Fruit fly (Drosophila melanogaster) whole organism, embryonic: ENCODE results near the gene sicily.

Source experiments
- ATbp ChIP-seq: fragments of 200-800 bp; sonication (Bioruptor generic); optimal IDR thresholded peaks from 2 replicates; lab custom pipeline; 2017; ENCODE audit warnings: missing biosample characterization, mild to moderate bottlenecking, missing genetic modification characterization, missing genetic modification reagents
- CG11695 ChIP-seq: fragments of 200-800 bp; sonication (Bioruptor generic); IDR thresholded peaks from 3 replicates; pipeline ENCODE4 v1.3.6; 2022; ENCODE audit warnings: missing biosample characterization, missing genetic modification characterization
- CG13424 ChIP-seq: fragments of 200-800 bp; sonication (Bioruptor generic); optimal IDR thresholded peaks from 2 replicates; lab custom pipeline; 2019; ENCODE audit warnings: missing biosample characterization, mild to moderate bottlenecking, missing genetic modification characterization, moderate library complexity
- CG13894 ChIP-seq: fragments of 200-800 bp; sonication (Bioruptor generic); optimal IDR thresholded peaks from 3 replicates; lab custom pipeline; 2018; ENCODE audit warnings: missing biosample characterization, mild to moderate bottlenecking, missing genetic modification characterization, moderate library complexity
- CG14965 ChIP-seq: fragments of 200-800 bp; sonication (Bioruptor generic); optimal IDR thresholded peaks from 2 replicates; lab custom pipeline; 2016; ENCODE audit warnings: missing biosample characterization, missing genetic modification characterization, borderline replicate concordance
- CG17361 ChIP-seq: fragments of 200-800 bp; sonication (Bioruptor generic); IDR thresholded peaks from 3 replicates; pipeline ENCODE4 v1.3.6; 2022; ENCODE audit warnings: missing biosample characterization, missing genetic modification characterization
- CG1832 ChIP-seq: fragments of 200-800 bp; sonication (Bioruptor generic); optimal IDR thresholded peaks from 2 replicates; lab custom pipeline; 2017; ENCODE audit warnings: missing biosample characterization, mild to moderate bottlenecking, missing genetic modification characterization, inconsistent platforms
- CG31224 ChIP-seq: fragments of 200-800 bp; sonication (Bioruptor generic); IDR thresholded peaks from 2 replicates; pipeline ENCODE4 v1.3.6; 2022; ENCODE audit warnings: missing biosample characterization, missing genetic modification characterization
- CG34376 ChIP-seq: fragments of 200-800 bp; sonication (Bioruptor generic); optimal IDR thresholded peaks from 2 replicates; lab custom pipeline; 2018; ENCODE audit warnings: missing biosample characterization, mild to moderate bottlenecking, missing genetic modification characterization
- CG5180 ChIP-seq: fragments of 200-800 bp; sonication (Bioruptor generic); optimal IDR thresholded peaks from 3 replicates; lab custom pipeline; 2017; ENCODE audit warnings: missing biosample characterization, missing genetic modification characterization, mild to moderate bottlenecking, moderate library complexity, missing genetic modification reagents
- CG6654 ChIP-seq: fragments of 200-800 bp; sonication (Bioruptor generic); optimal IDR thresholded peaks from 2 replicates; lab custom pipeline; 2017; ENCODE audit warnings: missing biosample characterization, mild to moderate bottlenecking, missing genetic modification characterization
- CG6765 ChIP-seq: fragments of 200-800 bp; sonication (Bioruptor generic); optimal IDR thresholded peaks from 3 replicates; lab custom pipeline; 2017; ENCODE audit warnings: missing biosample characterization, mild to moderate bottlenecking, missing genetic modification characterization
- CG7963 ChIP-seq: fragments of 200-800 bp; sonication (Bioruptor generic); IDR thresholded peaks from 3 replicates; pipeline ENCODE4 v1.3.6; 2022; ENCODE audit warnings: missing biosample characterization, missing genetic modification characterization; ENCODE audit not compliant: partially characterized antibody
- CHES-1-like ChIP-seq: fragments of 200-800 bp; sonication (Bioruptor generic); optimal IDR thresholded peaks from 2 replicates; lab custom pipeline; 2016; ENCODE audit warnings: missing biosample characterization, missing genetic modification characterization
- H2.0 ChIP-seq: fragments of 200-800 bp; sonication (Bioruptor generic); IDR thresholded peaks from 2 replicates; pipeline ENCODE4 v1.3.6; 2022; ENCODE audit warnings: missing biosample characterization, missing genetic modification characterization
- HHEX ChIP-seq: fragments of 200-800 bp; sonication (Bioruptor generic); optimal IDR thresholded peaks from 3 replicates; lab custom pipeline; 2017; ENCODE audit warnings: missing biosample characterization, mild to moderate bottlenecking, missing genetic modification characterization, missing genetic modification reagents
- HLH54F ChIP-seq: fragments of 200-800 bp; sonication (Bioruptor generic); optimal IDR thresholded peaks from 3 replicates; lab custom pipeline; 2016; ENCODE audit warnings: missing biosample characterization, missing genetic modification characterization
- Hey ChIP-seq: fragments of 200-800 bp; sonication (Bioruptor generic); optimal IDR thresholded peaks from 3 replicates; lab custom pipeline; 2018; ENCODE audit warnings: missing biosample characterization, mild to moderate bottlenecking, missing genetic modification characterization
- Lpt ChIP-seq: fragments of >200 bp; optimal IDR thresholded peaks from 2 replicates; lab custom pipeline; 2018; ENCODE audit warnings: missing biosample characterization, missing genetic modification characterization
- Mes4 ChIP-seq: fragments of 200-800 bp; sonication (Bioruptor generic); optimal IDR thresholded peaks from 2 replicates; lab custom pipeline; 2016; ENCODE audit warnings: missing biosample characterization, missing genetic modification characterization
- NK7.1 ChIP-seq: fragments of 200-800 bp; sonication (Bioruptor generic); optimal IDR thresholded peaks from 3 replicates; lab custom pipeline; 2016; ENCODE audit warnings: missing biosample characterization, missing genetic modification characterization
- Oaz ChIP-seq: fragments of 200-800 bp; sonication (Bioruptor generic); IDR thresholded peaks from 2 replicates; pipeline ENCODE4 v1.3.6; 2022; ENCODE audit warnings: missing biosample characterization, missing genetic modification characterization
- Pdp1 ChIP-seq, 2 experiments: fragments of 200-800 bp; sonication (Bioruptor generic); optimal IDR thresholded peaks; 3 replicates each; lab custom pipeline; 2016; ENCODE audit warnings: missing biosample characterization in 2 of 2, missing genetic modification characterization in 2 of 2, mild to moderate bottlenecking in 1 of 2, moderate library complexity in 1 of 2
- Ravus ChIP-seq: fragments of 200-800 bp; sonication (Bioruptor generic); IDR thresholded peaks from 2 replicates; pipeline ENCODE4 v1.3.6; 2022; ENCODE audit warnings: missing biosample characterization, missing genetic modification characterization
- bbx ChIP-seq: fragments of 200-800 bp; sonication (Bioruptor generic); IDR thresholded peaks from 2 replicates; pipeline ENCODE4 v1.3.6; 2022; ENCODE audit warnings: missing biosample characterization, missing genetic modification characterization; ENCODE audit not compliant: partially characterized antibody
- chm ChIP-seq: fragments of 200-800 bp; sonication (Bioruptor generic); IDR thresholded peaks from 2 replicates; pipeline ENCODE4 v1.3.6; 2022; ENCODE audit warnings: missing biosample characterization, missing genetic modification characterization
- danr ChIP-seq: fragments of 200-800 bp; sonication (Bioruptor generic); IDR thresholded peaks from 2 replicates; pipeline ENCODE4 v1.3.6; 2022; ENCODE audit warnings: missing biosample characterization, missing genetic modification characterization
- dimm ChIP-seq: fragments of 200-800 bp; sonication (Bioruptor generic); IDR thresholded peaks from 2 replicates; pipeline ENCODE4 v1.3.6; 2022; ENCODE audit warnings: missing biosample characterization, missing genetic modification characterization
- dm ChIP-seq: fragments of 200-800 bp; sonication (Bioruptor generic); optimal IDR thresholded peaks from 3 replicates; lab custom pipeline; 2016; ENCODE audit warnings: missing biosample characterization, missing genetic modification characterization
- dysf ChIP-seq: fragments of 200-800 bp; sonication (Bioruptor generic); IDR thresholded peaks from 3 replicates; pipeline ENCODE4 v1.3.6; 2022; ENCODE audit warnings: missing biosample characterization, missing genetic modification characterization
- ems ChIP-seq: fragments of 200-800 bp; sonication (Bioruptor generic); optimal IDR thresholded peaks from 3 replicates; lab custom pipeline; 2016; ENCODE audit warnings: missing biosample characterization, missing genetic modification characterization
- exex ChIP-seq: fragments of 200-800 bp; sonication (Bioruptor generic); optimal IDR thresholded peaks from 4 replicates; lab custom pipeline; 2018; ENCODE audit warnings: missing biosample characterization, mild to moderate bottlenecking, missing genetic modification characterization, moderate library complexity
- fd64A ChIP-seq: fragments of 200-800 bp; sonication (Bioruptor generic); optimal IDR thresholded peaks from 3 replicates; lab custom pipeline; 2018; ENCODE audit warnings: missing biosample characterization, mild to moderate bottlenecking, missing genetic modification characterization
- gcm ChIP-seq: fragments of 200-800 bp; sonication (Bioruptor generic); optimal IDR thresholded peaks from 2 replicates; lab custom pipeline; 2019; ENCODE audit warnings: missing biosample characterization, mild to moderate bottlenecking, missing genetic modification characterization, moderate library complexity
- gcm2 ChIP-seq: fragments of 200-800 bp; sonication (Bioruptor generic); optimal IDR thresholded peaks from 2 replicates; lab custom pipeline; 2016; ENCODE audit warnings: missing biosample characterization, missing genetic modification characterization
- gro ChIP-seq: fragments of 200-800 bp; sonication (Bioruptor generic); optimal IDR thresholded peaks from 2 replicates; lab custom pipeline; 2016; ENCODE audit warnings: missing biosample characterization, missing genetic modification characterization
- gsb-n ChIP-seq: fragments of 200-800 bp; sonication (Bioruptor generic); optimal IDR thresholded peaks from 3 replicates; lab custom pipeline; 2018; ENCODE audit warnings: missing biosample characterization, mild to moderate bottlenecking, missing genetic modification characterization
- ind ChIP-seq: fragments of 200-800 bp; sonication (Bioruptor generic); optimal IDR thresholded peaks from 3 replicates; lab custom pipeline; 2016; ENCODE audit warnings: missing biosample characterization, missing genetic modification characterization
- jumu ChIP-seq: fragments of 200-800 bp; sonication (Bioruptor generic); optimal IDR thresholded peaks from 3 replicates; lab custom pipeline; 2016; ENCODE audit warnings: missing biosample characterization, missing genetic modification characterization
- kay ChIP-seq: fragments of 200-800 bp; sonication (Bioruptor generic); optimal IDR thresholded peaks from 2 replicates; lab custom pipeline; 2016; ENCODE audit warnings: missing biosample characterization, missing genetic modification characterization
- klu ChIP-seq: fragments of 200-800 bp; sonication (Bioruptor generic); IDR thresholded peaks from 2 replicates; pipeline ENCODE4 v1.3.6; 2022; ENCODE audit warnings: missing biosample characterization, missing genetic modification characterization
- kni ChIP-seq: fragments of 200-800 bp; sonication (Bioruptor generic); optimal IDR thresholded peaks from 3 replicates; lab custom pipeline; 2017; ENCODE audit warnings: mild to moderate bottlenecking, missing biosample characterization, missing genetic modification reagents, missing genetic modification characterization
- nau ChIP-seq: fragments of 200-800 bp; sonication (Bioruptor generic); optimal IDR thresholded peaks from 3 replicates; lab custom pipeline; 2017; ENCODE audit warnings: missing biosample characterization, mild to moderate bottlenecking, missing genetic modification characterization, missing genetic modification reagents
- pan ChIP-seq, 4 experiments: fragments of >200 bp in 3 of 4; fragments of 200-800 bp in 1 of 4; sonication (Bioruptor generic) in 1 of 4; optimal IDR thresholded peaks in 3 of 4; IDR thresholded peaks in 1 of 4; 2 replicates each; pipeline versions ENCODE4 v1.3.6 to Lab custom; 2017 to 2022; ENCODE audit warnings: missing biosample characterization in 2 of 4, missing genetic modification characterization in 2 of 4, mixed read lengths in 1 of 4
- pita ChIP-seq: fragments of 200-800 bp; sonication (Bioruptor generic); optimal IDR thresholded peaks from 2 replicates; lab custom pipeline; 2017; ENCODE audit warnings: missing biosample characterization, mild to moderate bottlenecking, missing genetic modification characterization
- pum ChIP-seq: fragments of 200-800 bp; sonication (Bioruptor generic); optimal IDR thresholded peaks from 2 replicates; lab custom pipeline; 2016; ENCODE audit warnings: missing biosample characterization, missing genetic modification characterization
- ro ChIP-seq: fragments of 200-800 bp; sonication (Bioruptor generic); IDR thresholded peaks from 2 replicates; pipeline ENCODE4 v1.3.6; 2022; ENCODE audit warnings: missing biosample characterization, missing genetic modification characterization
- sima ChIP-seq: fragments of 200-800 bp; sonication (Bioruptor generic); optimal IDR thresholded peaks from 2 replicates; lab custom pipeline; 2016; ENCODE audit warnings: missing biosample characterization, missing genetic modification characterization
- sna ChIP-seq: fragments of 200-800 bp; sonication (Bioruptor generic); IDR thresholded peaks from 2 replicates; pipeline ENCODE4 v1.3.6; 2022; ENCODE audit warnings: missing biosample characterization, missing genetic modification characterization; ENCODE audit not compliant: partially characterized antibody
- sr ChIP-seq: fragments of 200-800 bp; sonication (Bioruptor generic); IDR thresholded peaks from 3 replicates; pipeline ENCODE4 v1.3.6; 2022; ENCODE audit warnings: missing biosample characterization, missing genetic modification characterization
- stc ChIP-seq: fragments of 200-800 bp; sonication (Bioruptor generic); IDR thresholded peaks from 2 replicates; pipeline ENCODE4 v1.3.6; 2022; ENCODE audit warnings: missing biosample characterization, missing genetic modification characterization

The sicily gene

DNA sequence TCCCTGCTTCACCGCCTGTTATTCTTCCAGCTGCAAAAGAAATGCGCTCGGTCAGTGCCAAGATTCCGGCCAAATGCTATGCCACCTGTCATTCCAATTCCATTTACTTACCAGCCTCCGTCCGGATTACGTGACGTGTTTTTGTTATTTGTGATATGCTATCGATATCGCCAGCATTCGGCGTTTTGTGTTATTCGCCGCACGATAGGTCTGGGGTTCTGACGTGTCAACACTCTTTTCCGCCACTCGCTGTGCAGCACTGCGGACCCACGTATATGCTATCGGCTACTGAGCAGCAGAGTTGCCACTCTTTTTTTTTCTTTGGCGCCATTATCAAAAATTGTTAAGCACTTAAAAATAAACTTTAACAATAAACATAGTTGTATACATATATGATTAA lies 39.2 kb upstream of the sicily start, which contains the start of gene p24-1 (continued):
- TF ChIP-seq CG31224 (GFP tag; lab: Robert Waterston, UW) (no peak), fd64A (GFP tag; lab: Kevin White, UChicago) (no peak), CG34376 (peak; percentile 51), stc (GFP tag; lab: Robert Waterston, UW) (no peak; the same call in 1 of the 2 replicates), ro (GFP tag; lab: Robert Waterston, UW) (no peak), CG13424 (tag; lab: Kevin White, UChicago) (peak; percentile 23), HHEX (GFP tag; lab: Kevin White, UChicago) (peak; percentile 25), ATbp (GFP tag; lab: Kevin White, UChicago) (no peak), dysf (GFP tag; lab: Robert Waterston, UW) (peak; percentile 37; the same call in 2 of the 3 replicates), ems (GFP tag; lab: Kevin White, UChicago) (peak; percentile 17), pum (GFP tag; lab: Kevin White, UChicago) (peak; percentile 28), pan (optimal IDR thresholded peaks at IDR 0.05; lab: Kevin White, UChicago) (no peak), pan (GFP tag; optimal IDR thresholded peaks at IDR 0.05 in 1 of 2, IDR thresholded peaks at IDR 0.05 in 1 of 2) (no peak), Mes4 (GFP tag; lab: Kevin White, UChicago) (no peak), gro (GFP tag; lab: Kevin White, UChicago) (peak; percentile 50), pita (GFP tag; lab: Kevin White, UChicago) (no peak), Lpt (GFP tag; lab: Kevin White, UChicago) (no peak), CG11695 (GFP tag; lab: Robert Waterston, UW) (no peak), CG6654 (GFP tag; lab: Kevin White, UChicago) (no peak), dm (GFP tag; lab: Kevin White, UChicago) (peak; percentile 61), CG6765 (GFP tag; lab: Kevin White, UChicago) (peak; percentile 14), HLH54F (GFP tag; lab: Kevin White, UChicago) (peak; percentile 62), chm (GFP tag; lab: Robert Waterston, UW) (0 out of 2 replicates have a peak, but pooled peaks have one; percentile 44), CG7963 (peak; percentile 74), dimm (no peak), Ravus (GFP tag; lab: Robert Waterston, UW) (no peak), kay (GFP tag; lab: Kevin White, UChicago) (peak; percentile 48), NK7.1 (no peak), Pdp1 (GFP tag; optimal IDR thresholded peaks at IDR 0.05; lab: Kevin White, UChicago) (peak; percentile 11 to 96), gcm (GFP tag; lab: Kevin White, UChicago) (peak; percentile 60), CG5180 (GFP tag; lab: Kevin White, UChicago) (no peak), ind (GFP tag; lab: Kevin White, UChicago) (peak; percentile 37), CHES-1-like (GFP tag; lab: Kevin White, UChicago) (peak; percentile 52), CG13894 (tag; lab: Kevin White, UChicago) (peak; percentile 71), nau (GFP tag; lab: Kevin White, UChicago) (no peak), jumu (GFP tag; lab: Kevin White, UChicago) (peak; percentile 65), kni (GFP tag; lab: Kevin White, UChicago) (no peak), CG17361 (0 out of 3 replicates have a peak, but pooled peaks have one; percentile 13), Oaz (GFP tag; lab: Robert Waterston, UW) (no peak), klu (no peak), gsb-n (tag; lab: Kevin White, UChicago) (no peak), danr (no peak), bbx (GFP tag; lab: Robert Waterston, UW) (peak; percentile 93), gcm2 (GFP tag; lab: Kevin White, UChicago) (no peak), sna (GFP tag; lab: Robert Waterston, UW) (peak; percentile 82), sima (no peak), exex (tag; lab: Kevin White, UChicago) (peak; percentile 1), sr (GFP tag; lab: Robert Waterston, UW) (no peak), CG14965 (no peak), H2.0 (GFP tag; lab: Robert Waterston, UW) (no peak), CG1832 (GFP tag; lab: Kevin White, UChicago) (no peak), Hey (tag; lab: Kevin White, UChicago) (no peak)
